Worm (Caenorhabditis elegans) whole organism, L3 larva: ENCODE data around the gene ttr-34.

Experiments used
- ZK546.5 ChIP-seq: sonication (generic microtip); optimal IDR thresholded peaks from 2 replicates; lab custom pipeline; 2017; ENCODE audit warnings: missing biosample characterization, missing genetic modification characterization
- aly-2 ChIP-seq: fragments of 150-350 bp; optimal IDR thresholded peaks from 2 replicates; lab custom pipeline; 2014; ENCODE audit warnings: missing biosample characterization, missing genetic modification characterization
- ceh-16 ChIP-seq: sonication (generic microtip); optimal IDR thresholded peaks from 2 replicates; lab custom pipeline; 2017; ENCODE audit warnings: missing biosample characterization, missing genetic modification characterization
- ceh-82 ChIP-seq: fragments of 150-350 bp; optimal IDR thresholded peaks from 2 replicates; lab custom pipeline; 2014; ENCODE audit warnings: missing biosample characterization, missing genetic modification characterization
- daf-12 ChIP-seq: fragments of 150-350 bp; optimal IDR thresholded peaks from 2 replicates; lab custom pipeline; 2014; ENCODE audit warnings: missing biosample characterization, missing genetic modification reagents, missing genetic modification characterization
- egl-27 ChIP-seq: sonication (generic microtip); optimal IDR thresholded peaks from 4 replicates; lab custom pipeline; 2017; ENCODE audit warnings: missing biosample characterization, missing genetic modification reagents, missing genetic modification characterization
- egl-5 ChIP-seq: fragments of 150-350 bp; optimal IDR thresholded peaks from 2 replicates; lab custom pipeline; 2017; ENCODE audit warnings: missing biosample characterization, missing genetic modification reagents, missing genetic modification characterization, inconsistent platforms
- elt-1 ChIP-seq: fragments of 150-350 bp; optimal IDR thresholded peaks from 2 replicates; lab custom pipeline; 2014; ENCODE audit warnings: missing biosample characterization, missing genetic modification characterization
- elt-2 ChIP-seq: sonication (generic microtip); optimal IDR thresholded peaks from 2 replicates; lab custom pipeline; 2016; ENCODE audit warnings: missing genetic modification reagents, mild to moderate bottlenecking, missing genetic modification characterization, missing compliant biosample characterization
- elt-3 ChIP-seq, 3 experiments: fragments of 150-350 bp in 1 of 3; sonication (generic microtip) in 2 of 3; optimal IDR thresholded peaks; 2 replicates in 2 of 3; 4 replicates in 1 of 3; lab custom pipeline; 2014 to 2017; ENCODE audit warnings: missing biosample characterization in 3 of 3, missing genetic modification characterization in 3 of 3
- eor-1 ChIP-seq, 2 experiments: fragments of 150-350 bp; optimal IDR thresholded peaks; 2 replicates each; lab custom pipeline; 2014 to 2018; ENCODE audit warnings: missing biosample characterization in 2 of 2, missing genetic modification characterization in 2 of 2
- fkh-10 ChIP-seq: sonication (generic microtip); optimal IDR thresholded peaks from 2 replicates; lab custom pipeline; 2017; ENCODE audit warnings: missing biosample characterization, missing genetic modification reagents, missing genetic modification characterization
- fkh-2 ChIP-seq: fragments of 150-350 bp; optimal IDR thresholded peaks from 2 replicates; lab custom pipeline; 2014; ENCODE audit warnings: missing biosample characterization, missing genetic modification reagents, missing genetic modification characterization
- fos-1 ChIP-seq: fragments of 150-350 bp; optimal IDR thresholded peaks from 2 replicates; lab custom pipeline; 2014; ENCODE audit warnings: missing biosample characterization, missing genetic modification characterization
- hmg-11 ChIP-seq: sonication (generic microtip); optimal IDR thresholded peaks from 2 replicates; lab custom pipeline; 2016; ENCODE audit warnings: missing genetic modification characterization, missing compliant biosample characterization
- jun-1 ChIP-seq: fragments of 150-350 bp; optimal IDR thresholded peaks from 2 replicates; lab custom pipeline; 2014; ENCODE audit warnings: missing biosample characterization, missing genetic modification reagents, missing genetic modification characterization
- lin-15B ChIP-seq: fragments of 150-350 bp; optimal IDR thresholded peaks from 2 replicates; lab custom pipeline; 2014; ENCODE audit warnings: missing biosample characterization, missing genetic modification characterization
- lin-39 ChIP-seq: fragments of 150-350 bp; optimal IDR thresholded peaks from 2 replicates; lab custom pipeline; 2018; ENCODE audit warnings: missing biosample characterization, missing genetic modification reagents, missing genetic modification characterization
- mdl-1 ChIP-seq: fragments of 150-350 bp; optimal IDR thresholded peaks from 2 replicates; lab custom pipeline; 2014; ENCODE audit warnings: missing biosample characterization, missing genetic modification characterization
- nfya-1 ChIP-seq: sonication (generic microtip); optimal IDR thresholded peaks from 2 replicates; lab custom pipeline; 2017; ENCODE audit warnings: missing genetic modification characterization, mild to moderate bottlenecking, missing compliant biosample characterization, antibody characterized with exemption, moderate library complexity; ENCODE audit not compliant: insufficient read depth
- nhr-12 ChIP-seq: fragments of 150-350 bp; optimal IDR thresholded peaks from 2 replicates; lab custom pipeline; 2014; ENCODE audit warnings: missing biosample characterization, missing genetic modification characterization
- nhr-23 ChIP-seq: fragments of 150-350 bp; optimal IDR thresholded peaks from 2 replicates; lab custom pipeline; 2014; ENCODE audit warnings: missing biosample characterization, missing genetic modification reagents, missing genetic modification characterization
- nhr-25 ChIP-seq: sonication (generic microtip); optimal IDR thresholded peaks from 2 replicates; lab custom pipeline; 2017; ENCODE audit warnings: missing biosample characterization, missing genetic modification characterization
- nhr-28 ChIP-seq: fragments of 150-350 bp; optimal IDR thresholded peaks from 2 replicates; lab custom pipeline; 2014; ENCODE audit warnings: missing biosample characterization, missing genetic modification characterization
- nhr-67 ChIP-seq: fragments of 150-350 bp; optimal IDR thresholded peaks from 2 replicates; lab custom pipeline; 2014; ENCODE audit warnings: missing biosample characterization, missing genetic modification characterization
- nhr-76 ChIP-seq: fragments of 150-350 bp; sonication (generic microtip); optimal IDR thresholded peaks from 5 replicates; lab custom pipeline; 2014; ENCODE audit warnings: missing biosample characterization, missing genetic modification characterization
- nhr-77 ChIP-seq: fragments of 150-350 bp; optimal IDR thresholded peaks from 2 replicates; lab custom pipeline; 2014; ENCODE audit warnings: missing biosample characterization, missing genetic modification characterization
- pha-4 ChIP-seq: fragments of 150-350 bp; optimal IDR thresholded peaks from 2 replicates; lab custom pipeline; 2014; ENCODE audit warnings: missing biosample characterization, missing genetic modification reagents, missing genetic modification characterization
- sea-2 ChIP-seq: fragments of 150-350 bp; sonication (generic microtip); optimal IDR thresholded peaks from 4 replicates; lab custom pipeline; 2014; ENCODE audit warnings: missing biosample characterization, missing genetic modification reagents, missing genetic modification characterization
- skn-1 ChIP-seq: fragments of 150-350 bp; optimal IDR thresholded peaks from 2 replicates; lab custom pipeline; 2014; ENCODE audit warnings: missing biosample characterization, missing genetic modification characterization
- snpc-4 ChIP-seq: fragments of 150-350 bp; optimal IDR thresholded peaks from 2 replicates; lab custom pipeline; 2014; ENCODE audit warnings: missing biosample characterization, missing genetic modification characterization
- tbx-2 ChIP-seq: sonication (generic microtip); optimal IDR thresholded peaks from 2 replicates; lab custom pipeline; 2016; ENCODE audit warnings: mild to moderate bottlenecking, missing genetic modification characterization, missing compliant biosample characterization
- unc-39 ChIP-seq: sonication (generic microtip); optimal IDR thresholded peaks from 4 replicates; lab custom pipeline; 2017; ENCODE audit warnings: missing biosample characterization, missing genetic modification characterization
- unc-62 ChIP-seq: fragments of 150-350 bp; sonication (generic microtip); optimal IDR thresholded peaks from 4 replicates; lab custom pipeline; 2014; ENCODE audit warnings: missing biosample characterization, missing genetic modification reagents, missing genetic modification characterization
- zag-1 ChIP-seq: fragments of 150-350 bp; optimal IDR thresholded peaks from 2 replicates; lab custom pipeline; 2014; ENCODE audit warnings: missing biosample characterization, missing genetic modification characterization
- ztf-11 ChIP-seq: fragments of 150-350 bp; optimal IDR thresholded peaks from 2 replicates; lab custom pipeline; 2014; ENCODE audit warnings: missing biosample characterization, missing genetic modification characterization
- ztf-4 ChIP-seq: fragments of 150-350 bp; optimal IDR thresholded peaks from 2 replicates; lab custom pipeline; 2014; ENCODE audit warnings: missing biosample characterization, missing genetic modification characterization

The ttr-34 gene

DNA sequence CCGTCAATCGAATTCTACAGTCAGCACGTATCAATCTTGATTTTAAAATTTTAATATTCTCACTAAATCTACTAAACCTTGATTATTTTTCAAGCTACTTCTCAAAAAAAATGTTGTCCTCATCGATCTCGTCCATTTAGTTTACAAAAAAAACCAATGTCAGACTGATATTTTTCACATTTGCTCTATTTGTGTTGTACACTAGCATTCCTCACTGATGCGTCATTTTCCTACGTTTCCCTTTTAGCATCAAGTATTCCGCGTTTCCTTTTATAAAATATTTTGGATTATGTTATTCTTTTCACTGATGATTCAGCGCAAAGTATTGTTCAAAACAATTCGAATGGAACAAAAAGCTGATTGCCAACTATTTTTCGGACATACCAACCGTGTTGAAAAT is at the start of gene ttr-34:
Gene ttr-34 (plus strand): TSS at position 301 of the 400 bp plus-strand sequence.
- TF ChIP-seq egl-5 (tag; lab: Kevin White, UChicago) (no peak), zag-1 (tag; lab: Kevin White, UChicago) (no peak), nhr-12 (tag; lab: Kevin White, UChicago) (no peak), aly-2 (tag; lab: Kevin White, UChicago) (no peak), hmg-11 (tag; lab: Kevin White, UChicago) (no peak), ztf-11 (tag; lab: Kevin White, UChicago) (no peak), eor-1 (tag; optimal IDR thresholded peaks at IDR 0.05; lab: Kevin White, UChicago) (no peak), ZK546.5 (tag; lab: Kevin White, UChicago) (no peak), nhr-23 (no peak), nhr-25 (tag; lab: Kevin White, UChicago) (no peak), fkh-10 (GFP tag; lab: Kevin White, UChicago) (no peak)

DNA sequence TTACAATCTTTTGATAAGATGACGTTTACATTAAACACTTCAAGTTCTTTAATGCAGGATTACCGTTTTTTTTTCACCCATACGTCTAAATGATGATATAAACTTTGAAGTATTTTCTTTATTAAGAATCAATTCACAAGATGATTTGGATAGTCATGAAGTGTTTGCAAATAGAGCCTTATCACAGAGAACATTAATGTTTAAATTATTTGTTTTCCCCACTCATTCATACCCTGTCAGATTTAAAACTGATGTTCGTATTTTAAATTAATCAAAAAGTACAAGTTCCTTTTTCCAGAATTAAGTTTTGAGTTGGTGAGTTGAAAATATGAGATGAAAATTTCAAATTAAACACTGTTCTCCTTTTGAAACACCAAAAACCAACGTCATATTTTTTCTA is 48.9 kb upstream of the ttr-34 start, which contains the start of gene R03G8.3:
Gene R03G8.3 (plus strand): TSS at position 301 of the 400 bp plus-strand sequence.
- no peak for TF ChIP-seq nhr-76 (tag; lab: Kevin White, UChicago)
- no peak for TF ChIP-seq ceh-82
- no peak for TF ChIP-seq nhr-77
- no peak for TF ChIP-seq eor-1 (tag; optimal IDR thresholded peaks at IDR 0.05; lab: Kevin White, UChicago)
- no peak for TF ChIP-seq ZK546.5 (tag; lab: Kevin White, UChicago)
- TF ChIP-seq elt-1 (tag; lab: Kevin White, UChicago), result no peak
- TF ChIP-seq egl-27 (tag; lab: Kevin White, UChicago), result no peak
- TF ChIP-seq pha-4, result no peak

ce11 chrX:13091199-13091598 is 48.4 kb upstream of the ttr-34 start:
- no peak for TF ChIP-seq nhr-67 (tag; lab: Kevin White, UChicago)
- TF ChIP-seq nhr-12 (tag; lab: Kevin White, UChicago), result no peak
- TF ChIP-seq daf-12 (tag; lab: Kevin White, UChicago), result no peak
- no peak for TF ChIP-seq fos-1 (tag; lab: Kevin White, UChicago)
- TF ChIP-seq lin-39 (tag; lab: Kevin White, UChicago), result no peak
- TF ChIP-seq tbx-2 (tag; lab: Kevin White, UChicago), result no peak
- no peak for TF ChIP-seq unc-62
- no peak for TF ChIP-seq sea-2 (GFP tag; lab: Kevin White, UChicago)
- TF ChIP-seq ceh-82, result no peak
- no peak for TF ChIP-seq ceh-16 (tag; lab: Kevin White, UChicago)
- TF ChIP-seq lin-15B (tag; lab: Kevin White, UChicago), result no peak
- TF ChIP-seq jun-1 (tag; lab: Kevin White, UChicago), result no peak
- no peak for TF ChIP-seq nhr-28 (tag; lab: Kevin White, UChicago)
- TF ChIP-seq ZK546.5 (tag; lab: Kevin White, UChicago), result no peak
- TF ChIP-seq elt-3 (tag; optimal IDR thresholded peaks at IDR 0.05; lab: Kevin White, UChicago), result no peak
- TF ChIP-seq nhr-23, result no peak
- TF ChIP-seq nhr-77, result no peak

- TF ChIP-seq jun-1 (tag; lab: Kevin White, UChicago) (no peak), snpc-4 (tag; lab: Kevin White, UChicago) (no peak), skn-1 (no peak), nhr-23 (no peak), egl-27 (tag; lab: Kevin White, UChicago) (no peak), unc-39 (tag; lab: Kevin White, UChicago) (no peak), sea-2 (GFP tag; lab: Kevin White, UChicago) (no peak), nhr-28 (tag; lab: Kevin White, UChicago) (no peak), unc-62 (no peak), tbx-2 (tag; lab: Kevin White, UChicago) (no peak), lin-39 (tag; lab: Kevin White, UChicago) (no peak), mdl-1 (tag; lab: Kevin White, UChicago) (no peak), nhr-25 (tag; lab: Kevin White, UChicago) (no peak)
Measured at ce11 chrX:13100410-13100809, 39.2 kb upstream of the ttr-34 start, which contains the start of gene R03G8.6. Gene R03G8.6, minus strand, starts transcription at chrX:13100510.

ce11 chrX:13102838-13103237 is 36.8 kb upstream of the ttr-34 start:
- no peak for TF ChIP-seq nhr-23
- TF ChIP-seq ztf-4, result no peak
- no peak for TF ChIP-seq elt-2 (tag; lab: Kevin White, UChicago)
- TF ChIP-seq elt-1 (tag; lab: Kevin White, UChicago), result no peak
- no peak for TF ChIP-seq nhr-77
- no peak for TF ChIP-seq nfya-1 (tag; lab: Kevin White, UChicago)
- no peak for TF ChIP-seq fkh-2 (tag; lab: Kevin White, UChicago)
- no peak for TF ChIP-seq elt-3 (tag; optimal IDR thresholded peaks at IDR 0.05; lab: Kevin White, UChicago)
- no peak for TF ChIP-seq ztf-11 (tag; lab: Kevin White, UChicago)
